Fruit fly (Drosophila melanogaster) whole organism, embryonic: ENCODE data around the gene Ppm1.

ENCODE experiments used
- Adf1 ChIP-seq: fragments of 200-800 bp; sonication (Bioruptor generic); IDR thresholded peaks from 2 replicates; pipeline ENCODE4 v1.3.6; 2022; ENCODE audit warnings: missing biosample characterization, missing genetic modification characterization
- Antp ChIP-seq: fragments of 200-800 bp; sonication (Bioruptor generic); optimal IDR thresholded peaks from 3 replicates; lab custom pipeline; 2016; ENCODE audit warnings: missing biosample characterization, missing genetic modification characterization
- Atf6 ChIP-seq: fragments of 200-800 bp; sonication (Bioruptor generic); IDR thresholded peaks from 2 replicates; pipeline ENCODE4 v1.3.6; 2022; ENCODE audit warnings: missing biosample characterization, missing genetic modification characterization
- CG10209 ChIP-seq: fragments of 200-800 bp; sonication (Bioruptor generic); optimal IDR thresholded peaks from 3 replicates; lab custom pipeline; 2017; ENCODE audit warnings: missing biosample characterization, mild to moderate bottlenecking, missing genetic modification characterization, missing genetic modification reagents
- CG12071 ChIP-seq: fragments of 200-800 bp; sonication (Bioruptor generic); optimal IDR thresholded peaks from 3 replicates; lab custom pipeline; 2018; ENCODE audit warnings: missing biosample characterization, mild to moderate bottlenecking, missing genetic modification characterization
- CG12942 ChIP-seq: fragments of 200-800 bp; sonication (Bioruptor generic); optimal IDR thresholded peaks from 3 replicates; lab custom pipeline; 2016; ENCODE audit warnings: missing biosample characterization, missing genetic modification characterization
- CG1602 ChIP-seq: fragments of 200-800 bp; sonication (Bioruptor generic); optimal IDR thresholded peaks from 3 replicates; lab custom pipeline; 2016; ENCODE audit warnings: missing biosample characterization, missing genetic modification characterization
- CG17802 ChIP-seq: fragments of 200-800 bp; sonication (Bioruptor generic); optimal IDR thresholded peaks from 2 replicates; lab custom pipeline; 2018; ENCODE audit warnings: missing biosample characterization, mild to moderate bottlenecking, missing genetic modification characterization, moderate library complexity
- CG2202 ChIP-seq: fragments of 200-800 bp; sonication (Bioruptor generic); optimal IDR thresholded peaks from 2 replicates; lab custom pipeline; 2018; ENCODE audit warnings: missing biosample characterization, mild to moderate bottlenecking, missing genetic modification characterization
- CG4360 ChIP-seq: fragments of 200-800 bp; sonication (Bioruptor generic); IDR thresholded peaks from 2 replicates; pipeline ENCODE4 v1.3.6; 2022; ENCODE audit warnings: missing biosample characterization, missing genetic modification characterization
- CG4820 ChIP-seq: fragments of 200-800 bp; sonication (Bioruptor generic); optimal IDR thresholded peaks from 3 replicates; lab custom pipeline; 2016; ENCODE audit warnings: missing biosample characterization, missing genetic modification characterization
- CG6175 ChIP-seq: fragments of 200-800 bp; sonication (Bioruptor generic); IDR thresholded peaks from 3 replicates; pipeline ENCODE4 v1.3.6; 2022; ENCODE audit warnings: missing biosample characterization, missing genetic modification characterization
- CG6765 ChIP-seq: fragments of 200-800 bp; sonication (Bioruptor generic); optimal IDR thresholded peaks from 3 replicates; lab custom pipeline; 2017; ENCODE audit warnings: missing biosample characterization, mild to moderate bottlenecking, missing genetic modification characterization
- CG7271 ChIP-seq: fragments of 200-800 bp; sonication (Bioruptor generic); optimal IDR thresholded peaks from 2 replicates; lab custom pipeline; 2018; ENCODE audit warnings: missing biosample characterization, mild to moderate bottlenecking, missing genetic modification characterization, moderate library complexity
- CG7786 ChIP-seq: fragments of 200-800 bp; sonication (Bioruptor generic); optimal IDR thresholded peaks from 2 replicates; lab custom pipeline; 2016; ENCODE audit warnings: missing biosample characterization, missing genetic modification characterization
- CG8089 ChIP-seq: fragments of 200-800 bp; sonication (Bioruptor generic); optimal IDR thresholded peaks from 3 replicates; lab custom pipeline; 2016; ENCODE audit warnings: missing biosample characterization, missing genetic modification characterization
- CG8765 ChIP-seq: fragments of 200-800 bp; sonication (Bioruptor generic); IDR thresholded peaks from 2 replicates; pipeline ENCODE4 v1.3.6; 2022; ENCODE audit warnings: missing biosample characterization, missing genetic modification characterization
- CG8924 ChIP-seq: fragments of 200-800 bp; optimal IDR thresholded peaks from 3 replicates; lab custom pipeline; 2019; ENCODE audit warnings: missing biosample characterization, mild to moderate bottlenecking, missing genetic modification characterization, moderate library complexity
- CG9932 ChIP-seq: fragments of 200-800 bp; sonication (Bioruptor generic); IDR thresholded peaks from 2 replicates; pipeline ENCODE4 v1.3.6; 2022; ENCODE audit warnings: missing biosample characterization, missing genetic modification characterization
- Ets97D ChIP-seq: fragments of 200-800 bp; sonication (Bioruptor generic); optimal IDR thresholded peaks from 3 replicates; lab custom pipeline; 2016; ENCODE audit warnings: missing biosample characterization, missing genetic modification characterization
- Gug ChIP-seq: fragments of 200-800 bp; sonication (Bioruptor generic); IDR thresholded peaks from 4 replicates; pipeline ENCODE4 v1.3.6; 2022; ENCODE audit warnings: missing biosample characterization, missing genetic modification characterization
- H2.0 ChIP-seq: fragments of 200-800 bp; sonication (Bioruptor generic); IDR thresholded peaks from 2 replicates; pipeline ENCODE4 v1.3.6; 2022; ENCODE audit warnings: missing biosample characterization, missing genetic modification characterization
- HHEX ChIP-seq: fragments of 200-800 bp; sonication (Bioruptor generic); optimal IDR thresholded peaks from 3 replicates; lab custom pipeline; 2017; ENCODE audit warnings: missing biosample characterization, mild to moderate bottlenecking, missing genetic modification characterization, missing genetic modification reagents
- Hand ChIP-seq: fragments of 200-800 bp; sonication (Bioruptor generic); optimal IDR thresholded peaks from 2 replicates; lab custom pipeline; 2017; ENCODE audit warnings: mild to moderate bottlenecking, missing biosample characterization, missing genetic modification reagents, missing genetic modification characterization
- Hey ChIP-seq: fragments of 200-800 bp; sonication (Bioruptor generic); optimal IDR thresholded peaks from 3 replicates; lab custom pipeline; 2018; ENCODE audit warnings: missing biosample characterization, mild to moderate bottlenecking, missing genetic modification characterization
- HmgD ChIP-seq: fragments of 200-800 bp; sonication (Bioruptor generic); optimal IDR thresholded peaks from 3 replicates; lab custom pipeline; 2016; ENCODE audit warnings: missing biosample characterization, missing genetic modification characterization
- Myb ChIP-seq: fragments of 200-800 bp; sonication (Bioruptor generic); optimal IDR thresholded peaks from 2 replicates; lab custom pipeline; 2016; ENCODE audit warnings: missing biosample characterization, missing genetic modification characterization
- NfI ChIP-seq: fragments of 200-800 bp; sonication (Bioruptor generic); optimal IDR thresholded peaks from 3 replicates; lab custom pipeline; 2018; ENCODE audit warnings: missing biosample characterization, mild to moderate bottlenecking, missing genetic modification characterization, moderate library complexity
- Spps ChIP-seq: fragments of 200-800 bp; sonication (Bioruptor generic); optimal IDR thresholded peaks from 2 replicates; lab custom pipeline; 2018; ENCODE audit warnings: missing biosample characterization, mild to moderate bottlenecking, missing genetic modification characterization
- Sry-β ChIP-seq: fragments of 200-800 bp; sonication (Bioruptor generic); optimal IDR thresholded peaks from 2 replicates; lab custom pipeline; 2018; ENCODE audit warnings: missing biosample characterization, mild to moderate bottlenecking, missing genetic modification characterization, moderate library complexity
- ap ChIP-seq: fragments of 200-800 bp; sonication (Bioruptor generic); IDR thresholded peaks from 2 replicates; pipeline ENCODE4 v1.3.6; 2022; ENCODE audit warnings: missing biosample characterization, missing genetic modification characterization
- ase ChIP-seq: fragments of 200-800 bp; sonication (Bioruptor generic); IDR thresholded peaks from 3 replicates; pipeline ENCODE4 v1.3.6; 2022; ENCODE audit warnings: missing biosample characterization, missing genetic modification characterization
- bigmax ChIP-seq: fragments of 200-800 bp; sonication (Bioruptor generic); optimal IDR thresholded peaks from 2 replicates; lab custom pipeline; 2018; ENCODE audit warnings: missing biosample characterization, mild to moderate bottlenecking, missing genetic modification characterization
- cad ChIP-seq: fragments of >200 bp; optimal IDR thresholded peaks from 2 replicates; lab custom pipeline; 2017; ENCODE audit warnings: missing biosample characterization, missing genetic modification characterization
- chn ChIP-seq: fragments of 200-800 bp; sonication (Bioruptor generic); optimal IDR thresholded peaks from 2 replicates; lab custom pipeline; 2016; ENCODE audit warnings: missing biosample characterization, missing genetic modification characterization
- ci ChIP-seq: fragments of 200-800 bp; sonication (Bioruptor generic); IDR thresholded peaks from 3 replicates; pipeline ENCODE4 v1.3.6; 2022; ENCODE audit warnings: missing biosample characterization, missing genetic modification characterization
- emc ChIP-seq: fragments of 200-800 bp; sonication (Bioruptor generic); optimal IDR thresholded peaks from 2 replicates; lab custom pipeline; 2016; ENCODE audit warnings: missing biosample characterization, missing genetic modification characterization
- ewg ChIP-seq: fragments of 200-800 bp; sonication (Bioruptor generic); optimal IDR thresholded peaks from 3 replicates; lab custom pipeline; 2017; ENCODE audit warnings: mild to moderate bottlenecking, missing biosample characterization, missing genetic modification reagents, missing genetic modification characterization
- gfzf ChIP-seq: fragments of 200-800 bp; sonication (Bioruptor generic); optimal IDR thresholded peaks from 2 replicates; lab custom pipeline; 2016; ENCODE audit warnings: missing biosample characterization, mild to moderate bottlenecking, missing genetic modification characterization, moderate library complexity
- gsb ChIP-seq: fragments of 200-800 bp; sonication (Bioruptor generic); IDR thresholded peaks from 2 replicates; pipeline ENCODE4 v1.3.6; 2022; ENCODE audit warnings: missing biosample characterization, missing genetic modification characterization
- kni ChIP-seq: fragments of 200-800 bp; sonication (Bioruptor generic); optimal IDR thresholded peaks from 3 replicates; lab custom pipeline; 2017; ENCODE audit warnings: mild to moderate bottlenecking, missing biosample characterization, missing genetic modification reagents, missing genetic modification characterization
- lilli ChIP-seq: fragments of 200-800 bp; sonication (Bioruptor generic); optimal IDR thresholded peaks from 3 replicates; lab custom pipeline; 2016; ENCODE audit warnings: missing biosample characterization, missing genetic modification characterization
- nau ChIP-seq: fragments of 200-800 bp; sonication (Bioruptor generic); optimal IDR thresholded peaks from 3 replicates; lab custom pipeline; 2017; ENCODE audit warnings: missing biosample characterization, mild to moderate bottlenecking, missing genetic modification characterization, missing genetic modification reagents
- nom ChIP-seq: fragments of 200-800 bp; sonication (Bioruptor generic); optimal IDR thresholded peaks from 2 replicates; lab custom pipeline; 2017; ENCODE audit warnings: missing biosample characterization, missing genetic modification characterization, mild to moderate bottlenecking, moderate library complexity, missing genetic modification reagents
- seq ChIP-seq: fragments of 200-800 bp; sonication (Bioruptor generic); IDR thresholded peaks from 2 replicates; pipeline ENCODE4 v1.3.6; 2022; ENCODE audit warnings: missing biosample characterization, missing genetic modification characterization
- so ChIP-seq: fragments of 200-800 bp; sonication (Bioruptor generic); IDR thresholded peaks from 3 replicates; pipeline ENCODE4 v1.3.6; 2022; ENCODE audit warnings: missing biosample characterization, missing genetic modification characterization
- sug ChIP-seq: fragments of 200-800 bp; optimal IDR thresholded peaks from 2 replicates; lab custom pipeline; 2019; ENCODE audit warnings: missing biosample characterization, mild to moderate bottlenecking, missing genetic modification characterization, moderate library complexity
- tll ChIP-seq, 2 experiments: fragments of 200-800 bp in 1 of 2; fragments of >200 bp in 1 of 2; sonication (Bioruptor generic) in 1 of 2; optimal IDR thresholded peaks; 2 replicates each; lab custom pipeline; 2017 to 2019; ENCODE audit warnings: missing biosample characterization in 2 of 2, missing genetic modification characterization in 2 of 2, mild to moderate bottlenecking in 1 of 2, moderate library complexity in 1 of 2
- wek ChIP-seq: fragments of 200-800 bp; sonication (Bioruptor generic); optimal IDR thresholded peaks from 3 replicates; lab custom pipeline; 2018; ENCODE audit warnings: missing biosample characterization, mild to moderate bottlenecking, missing genetic modification characterization, moderate library complexity
- zen ChIP-seq: fragments of 200-800 bp; sonication (Bioruptor generic); optimal IDR thresholded peaks from 3 replicates; lab custom pipeline; 2018; ENCODE audit warnings: missing biosample characterization, mild to moderate bottlenecking, missing genetic modification characterization, moderate library complexity

Gene Ppm1

dm6 chr3L:545512-546161, 35.5 kb upstream of the Ppm1 start (continued):
- peak; percentile 10 for TF ChIP-seq emc (GFP tag; lab: Kevin White, UChicago)
- no peak for TF ChIP-seq CG8765 (GFP tag; lab: Robert Waterston, UW)
- no peak for TF ChIP-seq gfzf (GFP tag; lab: Kevin White, UChicago)
- TF ChIP-seq lilli (GFP tag; lab: Kevin White, UChicago), result peak; percentile 87
- peak; percentile 39; the same call in 1 of the 2 replicates for TF ChIP-seq seq (GFP tag; lab: Robert Waterston, UW)
- TF ChIP-seq Antp (GFP tag; lab: Kevin White, UChicago), result peak; percentile 59
- TF ChIP-seq CG4360 (GFP tag; lab: Robert Waterston, UW), result peak; percentile 43; the same call in 1 of the 2 replicates
- TF ChIP-seq Sry-β (GFP tag; lab: Kevin White, UChicago), result no peak
- TF ChIP-seq CG10209 (GFP tag; lab: Kevin White, UChicago), result peak; percentile 42
- TF ChIP-seq ci (GFP tag; lab: Robert Waterston, UW), result 0 out of 3 replicates have a peak, but pooled peaks have one; percentile 23
- TF ChIP-seq cad, result no peak
- TF ChIP-seq wek (GFP tag; lab: Kevin White, UChicago), result no peak
- TF ChIP-seq HHEX, result peak; percentile 67
- TF ChIP-seq chn, result peak; percentile 62
- no peak; the same call in 1 of the 2 replicates for TF ChIP-seq gsb (GFP tag; lab: Robert Waterston, UW)
- TF ChIP-seq CG9932 (GFP tag; lab: Robert Waterston, UW), result peak; percentile 84
- no peak for TF ChIP-seq CG2202
- TF ChIP-seq Gug (GFP tag; lab: Robert Waterston, UW), result peak; percentile 56; the same call in 1 of the 4 replicates
- no peak for TF ChIP-seq CG6175 (GFP tag; lab: Robert Waterston, UW)
- TF ChIP-seq nau (GFP tag; lab: Kevin White, UChicago), result peak; percentile 23
- TF ChIP-seq Atf6 (GFP tag; lab: Robert Waterston, UW), result peak; percentile 69
- TF ChIP-seq H2.0, result peak; percentile 51
- TF ChIP-seq CG1602 (GFP tag; lab: Kevin White, UChicago), result no peak
- TF ChIP-seq Adf1, result peak; percentile 44
- peak; percentile 31 for TF ChIP-seq nom (GFP tag; lab: Kevin White, UChicago)
- peak; percentile 76 for TF ChIP-seq Hand (GFP tag; lab: Kevin White, UChicago)
- peak; percentile 2 for TF ChIP-seq zen
- TF ChIP-seq Spps (tag; lab: Kevin White, UChicago), result no peak
- peak; percentile 29 for TF ChIP-seq CG6765 (GFP tag; lab: Kevin White, UChicago)
- no peak for TF ChIP-seq Hey (tag; lab: Kevin White, UChicago)
- TF ChIP-seq ewg (GFP tag; lab: Kevin White, UChicago), result peak; percentile 18
- peak; percentile 67 for TF ChIP-seq CG12071 (GFP tag; lab: Kevin White, UChicago)
- TF ChIP-seq NfI (GFP tag; lab: Kevin White, UChicago), result peak; percentile 63
- TF ChIP-seq CG7786 (GFP tag; lab: Kevin White, UChicago), result peak; percentile 70
- TF ChIP-seq tll (GFP tag; optimal IDR thresholded peaks at IDR 0.05; lab: Kevin White, UChicago), result no peak
- TF ChIP-seq ase (GFP tag; lab: Robert Waterston, UW), result peak; percentile 58; the same call in 1 of the 3 replicates
- no peak for TF ChIP-seq so (GFP tag; lab: Robert Waterston, UW)
- no peak for TF ChIP-seq CG7271
- no peak for TF ChIP-seq CG17802
- no peak for TF ChIP-seq CG4820
- TF ChIP-seq CG8924 (tag; lab: Kevin White, UChicago), result peak; percentile 62
- no peak for TF ChIP-seq HmgD (GFP tag; lab: Kevin White, UChicago)
- TF ChIP-seq CG8089 (GFP tag; lab: Kevin White, UChicago), result no peak
- no peak for TF ChIP-seq kni
- peak; percentile 13 for TF ChIP-seq CG12942 (GFP tag; lab: Kevin White, UChicago)
- TF ChIP-seq Ets97D (GFP tag; lab: Kevin White, UChicago), result peak; percentile 24
- TF ChIP-seq ap (GFP tag; lab: Robert Waterston, UW), result peak; percentile 22; the same call in 1 of the 2 replicates
- peak; percentile 42 for TF ChIP-seq Myb (GFP tag; lab: Kevin White, UChicago)
- no peak for TF ChIP-seq bigmax (GFP tag; lab: Kevin White, UChicago)
- TF ChIP-seq sug (tag; lab: Kevin White, UChicago), result peak; percentile 22
